Fruit fly (Drosophila melanogaster) whole organism, embryonic: Measurements from ENCODE around the gene Tlk.

ENCODE experiments used
- Aef1 ChIP-seq: fragments of 200-800 bp; sonication (Bioruptor generic); IDR thresholded peaks from 3 replicates; pipeline ENCODE4 v1.3.6; 2022; ENCODE audit warnings: missing biosample characterization, missing genetic modification characterization
- Atf6 ChIP-seq: fragments of 200-800 bp; sonication (Bioruptor generic); IDR thresholded peaks from 2 replicates; pipeline ENCODE4 v1.3.6; 2022; ENCODE audit warnings: missing biosample characterization, missing genetic modification characterization
- Bgb ChIP-seq: fragments of 200-800 bp; sonication (Bioruptor generic); IDR thresholded peaks from 2 replicates; pipeline ENCODE4 v1.3.6; 2022; ENCODE audit warnings: missing biosample characterization, missing genetic modification characterization; ENCODE audit not compliant: partially characterized antibody
- CG11398 ChIP-seq: fragments of 200-800 bp; sonication (Bioruptor generic); optimal IDR thresholded peaks from 2 replicates; lab custom pipeline; 2016; ENCODE audit warnings: missing biosample characterization, missing genetic modification characterization
- CG11504 ChIP-seq: fragments of 200-800 bp; sonication (Bioruptor generic); optimal IDR thresholded peaks from 3 replicates; lab custom pipeline; 2019; ENCODE audit warnings: missing biosample characterization, mild to moderate bottlenecking, missing genetic modification characterization, moderate library complexity
- CG12391 ChIP-seq: fragments of 200-800 bp; sonication (Bioruptor generic); optimal IDR thresholded peaks from 3 replicates; lab custom pipeline; 2018; ENCODE audit warnings: missing biosample characterization, mild to moderate bottlenecking, missing genetic modification characterization, moderate library complexity
- CG1603 ChIP-seq: fragments of 200-800 bp; sonication (Bioruptor generic); optimal IDR thresholded peaks from 2 replicates; lab custom pipeline; 2019; ENCODE audit warnings: missing biosample characterization, mild to moderate bottlenecking, missing genetic modification characterization, moderate library complexity
- CG17186 ChIP-seq: fragments of 200-800 bp; sonication (Bioruptor generic); optimal IDR thresholded peaks from 3 replicates; lab custom pipeline; 2017; ENCODE audit warnings: missing biosample characterization, missing genetic modification reagents, missing genetic modification characterization
- CG30403 ChIP-seq: fragments of 200-800 bp; sonication (Bioruptor generic); optimal IDR thresholded peaks from 3 replicates; lab custom pipeline; 2016; ENCODE audit warnings: missing biosample characterization, missing genetic modification characterization
- CG32772 ChIP-seq: fragments of 200-800 bp; sonication (Bioruptor generic); IDR thresholded peaks from 2 replicates; pipeline ENCODE4 v1.3.6; 2022; ENCODE audit warnings: missing biosample characterization, missing genetic modification characterization
- CG3995 ChIP-seq: fragments of 200-800 bp; sonication (Bioruptor generic); optimal IDR thresholded peaks from 3 replicates; lab custom pipeline; 2016; ENCODE audit warnings: missing biosample characterization, missing genetic modification characterization
- CG4404 ChIP-seq: fragments of 200-800 bp; sonication (Bioruptor generic); IDR thresholded peaks from 2 replicates; pipeline ENCODE4 v1.3.6; 2022; ENCODE audit warnings: missing biosample characterization, missing genetic modification characterization
- CG7839 ChIP-seq: fragments of 200-800 bp; sonication (Bioruptor generic); optimal IDR thresholded peaks from 3 replicates; lab custom pipeline; 2018; ENCODE audit warnings: missing biosample characterization, mild to moderate bottlenecking, missing genetic modification characterization, moderate library complexity
- CG8290 ChIP-seq, 3 experiments: fragments of 200-800 bp; sonication (Bioruptor generic); optimal IDR thresholded peaks; 2 replicates each; lab custom pipeline; 2016 to 2019; ENCODE audit warnings: missing biosample characterization in 3 of 3, missing genetic modification characterization in 3 of 3, mild to moderate bottlenecking in 2 of 3, moderate library complexity in 1 of 3
- Dll ChIP-seq: fragments of 200-800 bp; sonication (Bioruptor generic); IDR thresholded peaks from 4 replicates; pipeline ENCODE4 v1.3.6; 2022; ENCODE audit warnings: missing biosample characterization, missing genetic modification characterization; ENCODE audit not compliant: partially characterized antibody
- Dp ChIP-seq: fragments of 200-800 bp; sonication (Bioruptor generic); optimal IDR thresholded peaks from 2 replicates; lab custom pipeline; 2018; ENCODE audit warnings: missing biosample characterization, mild to moderate bottlenecking, missing genetic modification characterization, moderate library complexity
- E2f1 ChIP-seq: fragments of 200-800 bp; sonication (Bioruptor generic); IDR thresholded peaks from 2 replicates; pipeline ENCODE4 v1.3.6; 2022; ENCODE audit warnings: missing biosample characterization, missing genetic modification characterization
- E2f2 ChIP-seq: fragments of 200-800 bp; sonication (Bioruptor generic); IDR thresholded peaks from 2 replicates; pipeline ENCODE4 v1.3.6; 2022; ENCODE audit warnings: missing biosample characterization, missing genetic modification characterization
- ERR ChIP-seq: fragments of 200-800 bp; sonication (Bioruptor generic); optimal IDR thresholded peaks from 2 replicates; lab custom pipeline; 2016; ENCODE audit warnings: missing biosample characterization, missing genetic modification characterization
- Ets97D ChIP-seq: fragments of 200-800 bp; sonication (Bioruptor generic); optimal IDR thresholded peaks from 3 replicates; lab custom pipeline; 2016; ENCODE audit warnings: missing biosample characterization, missing genetic modification characterization
- Hey ChIP-seq: fragments of 200-800 bp; sonication (Bioruptor generic); optimal IDR thresholded peaks from 3 replicates; lab custom pipeline; 2018; ENCODE audit warnings: missing biosample characterization, mild to moderate bottlenecking, missing genetic modification characterization
- Hmr ChIP-seq: fragments of 200-800 bp; sonication (Bioruptor generic); optimal IDR thresholded peaks from 3 replicates; lab custom pipeline; 2017; ENCODE audit warnings: mild to moderate bottlenecking, missing biosample characterization, missing genetic modification reagents, missing genetic modification characterization
- Lhr ChIP-seq: fragments of 200-800 bp; sonication (Bioruptor generic); optimal IDR thresholded peaks from 3 replicates; lab custom pipeline; 2017; ENCODE audit warnings: mild to moderate bottlenecking, missing biosample characterization, missing genetic modification reagents, missing genetic modification characterization
- MBD-R2 ChIP-seq: fragments of 200-800 bp; sonication (Bioruptor generic); IDR thresholded peaks from 2 replicates; pipeline ENCODE4 v1.3.6; 2022; ENCODE audit warnings: missing biosample characterization, missing genetic modification characterization
- Nf-YC ChIP-seq: fragments of 200-800 bp; optimal IDR thresholded peaks from 3 replicates; lab custom pipeline; 2019; ENCODE audit warnings: missing biosample characterization, mild to moderate bottlenecking, missing genetic modification characterization, moderate library complexity
- Scr ChIP-seq: fragments of 200-800 bp; sonication (Bioruptor generic); IDR thresholded peaks from 2 replicates; pipeline ENCODE4 v1.3.6; 2022; ENCODE audit warnings: missing biosample characterization, missing genetic modification characterization; ENCODE audit not compliant: partially characterized antibody
- Sry-δ ChIP-seq: fragments of 200-800 bp; sonication (Bioruptor generic); optimal IDR thresholded peaks from 2 replicates; lab custom pipeline; 2016; ENCODE audit warnings: missing biosample characterization, missing genetic modification characterization
- Trl ChIP-seq, 3 experiments: fragments of >200 bp in 2 of 3; fragments of 200-800 bp in 1 of 3; sonication (Bioruptor generic) in 1 of 3; optimal IDR thresholded peaks; 2 replicates in 1 of 3; 3 replicates in 2 of 3; lab custom pipeline; 2016 to 2017; ENCODE audit warnings: missing biosample characterization in 1 of 3, missing genetic modification characterization in 1 of 3
- Vsx1 ChIP-seq: fragments of 200-800 bp; sonication (Bioruptor generic); optimal IDR thresholded peaks from 2 replicates; lab custom pipeline; 2017; ENCODE audit warnings: missing biosample characterization, mild to moderate bottlenecking, missing genetic modification characterization, missing genetic modification reagents
- ac ChIP-seq: fragments of 200-800 bp; sonication (Bioruptor generic); optimal IDR thresholded peaks from 3 replicates; lab custom pipeline; 2017; ENCODE audit warnings: missing biosample characterization, mild to moderate bottlenecking, missing genetic modification characterization
- bcd ChIP-seq: fragments of 200-800 bp; sonication (Bioruptor generic); optimal IDR thresholded peaks from 2 replicates; lab custom pipeline; 2017; ENCODE audit warnings: missing biosample characterization, mild to moderate bottlenecking, missing genetic modification characterization
- dpn ChIP-seq, 2 experiments: fragments of 200-800 bp; sonication (Bioruptor generic); optimal IDR thresholded peaks; 3 replicates each; lab custom pipeline; 2016; ENCODE audit warnings: missing biosample characterization in 2 of 2, missing genetic modification characterization in 2 of 2
- eve ChIP-seq, 2 experiments: fragments of >200 bp; optimal IDR thresholded peaks; 2 replicates each; lab custom pipeline; 2017; ENCODE audit warnings: missing biosample characterization in 2 of 2, missing genetic modification characterization in 2 of 2
- hkb ChIP-seq, 2 experiments: fragments of 200-800 bp in 1 of 2; fragments of >200 bp in 1 of 2; sonication (Bioruptor generic) in 1 of 2; IDR thresholded peaks in 1 of 2; optimal IDR thresholded peaks in 1 of 2; 2 replicates each; pipeline versions ENCODE4 v1.3.6 to Lab custom; 2017 to 2022; ENCODE audit warnings: missing biosample characterization in 1 of 2, missing genetic modification characterization in 1 of 2
- knrl ChIP-seq: fragments of 200-800 bp; sonication (Bioruptor generic); IDR thresholded peaks from 3 replicates; pipeline ENCODE4 v1.3.6; 2022; ENCODE audit warnings: missing biosample characterization, missing genetic modification characterization; ENCODE audit not compliant: partially characterized antibody
- lab ChIP-seq: fragments of 200-800 bp; sonication (Bioruptor generic); optimal IDR thresholded peaks from 3 replicates; lab custom pipeline; 2017; ENCODE audit warnings: missing biosample characterization, missing genetic modification characterization, mild to moderate bottlenecking, moderate library complexity, missing genetic modification reagents
- lov ChIP-seq, 2 experiments: fragments of 200-800 bp in 1 of 2; fragments of >200 bp in 1 of 2; sonication (Bioruptor generic) in 1 of 2; IDR thresholded peaks in 1 of 2; optimal IDR thresholded peaks in 1 of 2; 2 replicates in 1 of 2; 3 replicates in 1 of 2; pipeline versions ENCODE4 v1.3.6 to Lab custom; 2017 to 2022; ENCODE audit warnings: missing biosample characterization in 1 of 2, missing genetic modification characterization in 1 of 2
- nmo ChIP-seq: fragments of 200-800 bp; sonication (Bioruptor generic); optimal IDR thresholded peaks from 2 replicates; lab custom pipeline; 2018; ENCODE audit warnings: missing biosample characterization, mild to moderate bottlenecking, missing genetic modification characterization, moderate library complexity
- pho ChIP-seq: fragments of 200-800 bp; sonication (Bioruptor generic); optimal IDR thresholded peaks from 2 replicates; lab custom pipeline; 2016; ENCODE audit warnings: missing biosample characterization, missing genetic modification characterization
- phol ChIP-seq: fragments of 200-800 bp; sonication (Bioruptor generic); optimal IDR thresholded peaks from 3 replicates; lab custom pipeline; 2018; ENCODE audit warnings: missing biosample characterization, mild to moderate bottlenecking, missing genetic modification characterization, moderate library complexity
- repo ChIP-seq: fragments of 200-800 bp; sonication (Bioruptor generic); optimal IDR thresholded peaks from 2 replicates; lab custom pipeline; 2016; ENCODE audit warnings: missing biosample characterization, missing genetic modification characterization
- shn ChIP-seq: fragments of 200-800 bp; sonication (Bioruptor generic); optimal IDR thresholded peaks from 3 replicates; lab custom pipeline; 2016; ENCODE audit warnings: missing biosample characterization, missing genetic modification characterization
- sug ChIP-seq: fragments of 200-800 bp; optimal IDR thresholded peaks from 2 replicates; lab custom pipeline; 2019; ENCODE audit warnings: missing biosample characterization, mild to moderate bottlenecking, missing genetic modification characterization, moderate library complexity
- tna ChIP-seq: fragments of 200-800 bp; sonication (Bioruptor generic); IDR thresholded peaks from 2 replicates; pipeline ENCODE4 v1.3.6; 2022; ENCODE audit warnings: missing biosample characterization, missing genetic modification characterization; ENCODE audit not compliant: partially characterized antibody
- trem ChIP-seq: fragments of 200-800 bp; optimal IDR thresholded peaks from 3 replicates; lab custom pipeline; 2019; ENCODE audit warnings: missing biosample characterization, mild to moderate bottlenecking, missing genetic modification characterization, moderate library complexity
- unc-4 ChIP-seq: fragments of 200-800 bp; sonication (Bioruptor generic); IDR thresholded peaks from 2 replicates; pipeline ENCODE4 v1.3.6; 2022; ENCODE audit warnings: missing biosample characterization, missing genetic modification characterization; ENCODE audit not compliant: partially characterized antibody
- yki ChIP-seq: fragments of >200 bp; optimal IDR thresholded peaks from 3 replicates; lab custom pipeline; 2018

Gene Tlk

dm6 chrX:3671469-3672094, 48.2 kb upstream of the Tlk start, which contains the start of the genes Parg and Mnt (continued):
- TF ChIP-seq CG32772 (GFP tag; lab: Robert Waterston, UW) (0 out of 2 replicates have a peak, but pooled peaks have one; percentile 33), lov (optimal IDR thresholded peaks at IDR 0.05; lab: Kevin White, UChicago) (no peak), lov (GFP tag; IDR thresholded peaks at IDR 0.05; lab: Robert Waterston, UW) (no peak), Dp (peak; percentile 79), Hey (tag; lab: Kevin White, UChicago) (no peak), CG11398 (GFP tag; lab: Kevin White, UChicago) (no peak), Nf-YC (tag; lab: Kevin White, UChicago) (no peak), repo (no peak), hkb (optimal IDR thresholded peaks at IDR 0.05; lab: Kevin White, UChicago) (peak; percentile 2), hkb (GFP tag; IDR thresholded peaks at IDR 0.05; lab: Robert Waterston, UW) (no peak), Dll (peak; percentile 74), ERR (GFP tag; lab: Kevin White, UChicago) (no peak), phol (no peak), Ets97D (GFP tag; lab: Kevin White, UChicago) (peak; percentile 51), unc-4 (peak; percentile 64), MBD-R2 (peak; percentile 43; the same call in 1 of the 2 replicates), eve (GFP tag; optimal IDR thresholded peaks at IDR 0.05; lab: Kevin White, UChicago) (peak in 1 of 2 experiments; percentile 50), CG11504 (tag; lab: Kevin White, UChicago) (peak; percentile 10), Lhr (peak; percentile 62), CG30403 (GFP tag; lab: Kevin White, UChicago) (no peak), CG17186 (GFP tag; lab: Kevin White, UChicago) (peak; percentile 10), E2f2 (GFP tag; lab: Robert Waterston, UW) (peak; percentile 88), shn (GFP tag; lab: Kevin White, UChicago) (peak; percentile 15), Scr (peak; percentile 76), Trl (optimal IDR thresholded peaks at IDR 0.05; lab: Kevin White, UChicago) (no peak), Trl (GFP tag; optimal IDR thresholded peaks at IDR 0.05; lab: Kevin White, UChicago) (no peak), trem (peak; percentile 41), CG4404 (GFP tag; lab: Robert Waterston, UW) (no peak), Aef1 (peak; percentile 48; the same call in 1 of the 3 replicates), lab (GFP tag; lab: Kevin White, UChicago) (peak; percentile 26), CG8290 (GFP tag; optimal IDR thresholded peaks at IDR 0.05; lab: Kevin White, UChicago) (no peak), CG8290 (tag; optimal IDR thresholded peaks at IDR 0.05; lab: Kevin White, UChicago) (no peak), bcd (GFP tag; lab: Kevin White, UChicago) (no peak), Bgb (GFP tag; lab: Robert Waterston, UW) (peak; percentile 55), dpn (GFP tag; optimal IDR thresholded peaks at IDR 0.05; lab: Kevin White, UChicago) (peak in 1 of 2 experiments; percentile 7), Hmr (GFP tag; lab: Kevin White, UChicago) (peak; percentile 7), CG12391 (peak; percentile 21), Vsx1 (peak; percentile 28), ac (no peak), pho (no peak), CG3995 (GFP tag; lab: Kevin White, UChicago) (peak; percentile 40), E2f1 (no peak), Atf6 (GFP tag; lab: Robert Waterston, UW) (no peak), Sry-δ (GFP tag; lab: Kevin White, UChicago) (peak; percentile 78), tna (no peak), sug (tag; lab: Kevin White, UChicago) (no peak), yki (lab: Kevin White, UChicago) (no peak), CG7839 (no peak), nmo (GFP tag; lab: Kevin White, UChicago) (peak; percentile 34), CG1603 (tag; lab: Kevin White, UChicago) (peak; percentile 59), knrl (peak; percentile 73)
